Fruit fly (Drosophila melanogaster) whole organism, wandering third instar larva: ENCODE measurements around the gene Zip89B.

Source experiments
- CrebA ChIP-seq: fragments of 200-800 bp; sonication (Bioruptor generic); optimal IDR thresholded peaks from 2 replicates; lab custom pipeline; 2016; ENCODE audit warnings: missing biosample characterization, mild to moderate bottlenecking, missing genetic modification characterization, borderline replicate concordance
- Dfd ChIP-seq: fragments of >200 bp; optimal IDR thresholded peaks from 2 replicates; lab custom pipeline; 2017; ENCODE audit warnings: missing biosample characterization, missing genetic modification characterization
- Dif ChIP-seq: fragments of 200-275, 200-300 bp; sonication (Bioruptor generic); optimal IDR thresholded peaks from 2 replicates; lab custom pipeline; 2018; ENCODE audit warnings: missing biosample characterization, missing genetic modification characterization; ENCODE audit not compliant: partially characterized antibody
- Hnf4 ChIP-seq: fragments of 200-800 bp; sonication (Bioruptor generic); optimal IDR thresholded peaks from 2 replicates; lab custom pipeline; 2016; ENCODE audit warnings: missing biosample characterization, mild to moderate bottlenecking, missing genetic modification characterization
- Hr83 ChIP-seq: fragments of 200-300 bp; sonication (Bioruptor generic); optimal IDR thresholded peaks from 2 replicates; lab custom pipeline; 2016; ENCODE audit warnings: missing biosample characterization, mild to moderate bottlenecking, missing genetic modification characterization, moderate library complexity; ENCODE audit not compliant: poor library complexity, severe bottlenecking
- Jra ChIP-seq: sonication (Bioruptor generic); optimal IDR thresholded peaks from 2 replicates; lab custom pipeline; 2016; ENCODE audit warnings: missing biosample characterization, missing genetic modification characterization
- Myc ChIP-seq: fragments of >200 bp; optimal IDR thresholded peaks from 2 replicates; lab custom pipeline; 2017
- N ChIP-seq: fragments of >200 bp; optimal IDR thresholded peaks from 2 replicates; lab custom pipeline; 2018; ENCODE audit warnings: missing biosample characterization, missing external identifiers, missing genetic modification characterization
- OdsH ChIP-seq: fragments of 200-800 bp; sonication (Bioruptor generic); optimal IDR thresholded peaks from 2 replicates; lab custom pipeline; 2016; ENCODE audit warnings: missing biosample characterization, mild to moderate bottlenecking, missing genetic modification characterization
- Rel ChIP-seq, 2 experiments: fragments of 200-800 bp; sonication (Bioruptor generic) in 1 of 2; optimal IDR thresholded peaks; 2 replicates in 1 of 2; 3 replicates in 1 of 2; lab custom pipeline; 2016 to 2019; ENCODE audit warnings: mild to moderate bottlenecking in 2 of 2, missing biosample characterization in 2 of 2, missing genetic modification characterization in 2 of 2, moderate library complexity in 1 of 2
- Sp1 ChIP-seq: fragments of 200-800 bp; sonication (Bioruptor generic); optimal IDR thresholded peaks from 3 replicates; lab custom pipeline; 2019; ENCODE audit warnings: missing biosample characterization, mild to moderate bottlenecking, missing genetic modification characterization, moderate library complexity
- Vsx2 ChIP-seq: fragments of 200-300, 225-300 bp; sonication (Bioruptor generic); optimal IDR thresholded peaks from 2 replicates; lab custom pipeline; 2018; ENCODE audit warnings: missing biosample characterization, missing genetic modification characterization; ENCODE audit not compliant: partially characterized antibody
- br ChIP-seq: fragments of 200-800 bp; sonication (Bioruptor generic); optimal IDR thresholded peaks from 2 replicates; lab custom pipeline; 2016; ENCODE audit warnings: missing biosample characterization, missing genetic modification characterization
- brk ChIP-seq: fragments of 200-800 bp; sonication (Bioruptor generic); optimal IDR thresholded peaks from 2 replicates; lab custom pipeline; 2016; ENCODE audit warnings: missing biosample characterization, mild to moderate bottlenecking, missing genetic modification characterization
- dl ChIP-seq, 2 experiments: fragments of 175-275, 200-275 bp in 1 of 2; fragments of 200-275 bp in 1 of 2; sonication (Bioruptor generic); optimal IDR thresholded peaks; lab custom pipeline; 2018; ENCODE audit warnings: mild to moderate bottlenecking in 2 of 2, missing biosample characterization in 2 of 2, missing genetic modification characterization in 2 of 2, moderate library complexity in 2 of 2; ENCODE audit not compliant: partially characterized antibody in 2 of 2, insufficient read depth in 1 of 2
- dmrt93B ChIP-seq: fragments of 200-800 bp; sonication (Bioruptor generic); optimal IDR thresholded peaks from 2 replicates; lab custom pipeline; 2018; ENCODE audit warnings: missing biosample characterization, mild to moderate bottlenecking, missing genetic modification characterization
- dsf ChIP-seq: sonication (Bioruptor generic); optimal IDR thresholded peaks from 2 replicates; lab custom pipeline; 2016; ENCODE audit warnings: missing biosample characterization, missing genetic modification characterization, borderline replicate concordance
- fru ChIP-seq: fragments of 200-800 bp; sonication (Bioruptor generic); optimal IDR thresholded peaks from 3 replicates; lab custom pipeline; 2016; ENCODE audit warnings: missing biosample characterization, mild to moderate bottlenecking, missing genetic modification characterization
- h ChIP-seq: fragments of 200-800 bp; sonication (Bioruptor generic); optimal IDR thresholded peaks from 3 replicates; lab custom pipeline; 2016; ENCODE audit warnings: missing biosample characterization, mild to moderate bottlenecking, missing genetic modification characterization
- jim ChIP-seq: fragments of 175-275, 200-325 bp; sonication (Bioruptor generic); optimal IDR thresholded peaks from 2 replicates; lab custom pipeline; 2016; ENCODE audit warnings: missing biosample characterization, mild to moderate bottlenecking, missing genetic modification characterization
- lola ChIP-seq: fragments of >200 bp; optimal IDR thresholded peaks from 2 replicates; lab custom pipeline; 2017; ENCODE audit warnings: missing biosample characterization, missing genetic modification characterization
- psq ChIP-seq: fragments of 200-800 bp; sonication (Bioruptor generic); optimal IDR thresholded peaks from 3 replicates; lab custom pipeline; 2017; ENCODE audit warnings: missing biosample characterization, mild to moderate bottlenecking, missing genetic modification characterization, moderate library complexity
- rgr ChIP-seq: fragments of 200-800 bp; sonication (Bioruptor generic); optimal IDR thresholded peaks from 3 replicates; lab custom pipeline; 2016; ENCODE audit warnings: missing biosample characterization, mild to moderate bottlenecking, missing genetic modification characterization
- sage ChIP-seq: fragments of 200-800 bp; sonication (Bioruptor generic); optimal IDR thresholded peaks from 2 replicates; lab custom pipeline; 2016; ENCODE audit warnings: missing biosample characterization, mild to moderate bottlenecking, missing genetic modification characterization
- sv ChIP-seq: fragments of 200-800 bp; sonication (Bioruptor generic); optimal IDR thresholded peaks from 3 replicates; lab custom pipeline; 2016; ENCODE audit warnings: missing biosample characterization, missing genetic modification characterization
- tai ChIP-seq: sonication (Bioruptor generic); optimal IDR thresholded peaks from 2 replicates; lab custom pipeline; 2016; ENCODE audit warnings: missing biosample characterization, missing genetic modification characterization
- usp ChIP-seq: fragments of >200 bp; optimal IDR thresholded peaks from 2 replicates; lab custom pipeline; 2017; ENCODE audit warnings: missing biosample characterization, missing genetic modification characterization
- woc ChIP-seq: sonication (Bioruptor generic); optimal IDR thresholded peaks from 2 replicates; lab custom pipeline; 2016; ENCODE audit warnings: missing biosample characterization, mild to moderate bottlenecking, missing genetic modification characterization

The Zip89B gene

dm6 chr3R:16310081-16310493 is 4.5 kb downstream of the Zip89B start:
- peak; percentile 34 for TF ChIP-seq h (GFP tag; lab: Kevin White, UChicago)
- peak; percentile 33 for TF ChIP-seq Myc (lab: Kevin White, UChicago)
- no peak for TF ChIP-seq brk (GFP tag; lab: Kevin White, UChicago)
- TF ChIP-seq Hnf4 (GFP tag; lab: Kevin White, UChicago) = no peak
- no peak for TF ChIP-seq Dfd
- TF ChIP-seq Sp1 (GFP tag; lab: Kevin White, UChicago) = no peak

dm6 chr3R:16316747-16317146 is 11.2 kb downstream of the Zip89B start:
- peak; percentile 19 for TF ChIP-seq Sp1 (GFP tag; lab: Kevin White, UChicago)
- peak in 1 of 2 experiments; percentile 40 for TF ChIP-seq dl (GFP tag; optimal IDR thresholded peaks at IDR 0.05; lab: Kevin White, UChicago; ENCODE audit: insufficient read depth in 1 of 2, partially characterized antibody in 2 of 2)
- no peak for TF ChIP-seq Dif (GFP tag; lab: Kevin White, UChicago)
- TF ChIP-seq Vsx2 (GFP tag; lab: Kevin White, UChicago) = peak; percentile 72
- peak; percentile 19 for TF ChIP-seq sage (GFP tag; lab: Kevin White, UChicago)
- peak; percentile 46 for TF ChIP-seq psq (GFP tag; lab: Kevin White, UChicago)
- no peak for TF ChIP-seq usp (GFP tag; lab: Kevin White, UChicago)
- TF ChIP-seq Rel (GFP tag; optimal IDR thresholded peaks at IDR 0.05; lab: Kevin White, UChicago) = peak; percentile 67
- TF ChIP-seq Rel (tag; optimal IDR thresholded peaks at IDR 0.05; lab: Kevin White, UChicago) = no peak
- peak; percentile 1 for TF ChIP-seq fru (GFP tag; lab: Kevin White, UChicago)

- no peak for TF ChIP-seq psq (GFP tag; lab: Kevin White, UChicago)
- TF ChIP-seq dmrt93B (GFP tag; lab: Kevin White, UChicago) = no peak
- no peak for TF ChIP-seq N (GFP tag; lab: Kevin White, UChicago)
- TF ChIP-seq, all 38 proteins: peak for 0
Observed at dm6 chr3R:16321538-16321937, 16.0 kb downstream of the Zip89B start, which contains the start of gene CG44044. CG44044 (plus strand) TSS chr3R:16321838.

- TF ChIP-seq sv (GFP tag; lab: Kevin White, UChicago) (no peak), rgr (GFP tag; lab: Kevin White, UChicago) (no peak), dmrt93B (GFP tag; lab: Kevin White, UChicago) (no peak), br (no peak), woc (GFP tag; lab: Kevin White, UChicago) (no peak), h (GFP tag; lab: Kevin White, UChicago) (no peak), Myc (lab: Kevin White, UChicago) (no peak), Hr83 (GFP tag; lab: Kevin White, UChicago) (no peak), Dfd (no peak), brk (GFP tag; lab: Kevin White, UChicago) (no peak), lola (GFP tag; lab: Kevin White, UChicago) (no peak), Jra (no peak), Vsx2 (GFP tag; lab: Kevin White, UChicago) (no peak), dsf (GFP tag; lab: Kevin White, UChicago) (no peak), sage (GFP tag; lab: Kevin White, UChicago) (no peak), usp (GFP tag; lab: Kevin White, UChicago) (no peak), Rel (GFP tag; optimal IDR thresholded peaks at IDR 0.05; lab: Kevin White, UChicago) (no peak), Rel (tag; optimal IDR thresholded peaks at IDR 0.05; lab: Kevin White, UChicago) (no peak), OdsH (GFP tag; lab: Kevin White, UChicago) (no peak), jim (GFP tag; lab: Kevin White, UChicago) (no peak), tai (GFP tag; lab: Kevin White, UChicago) (no peak)
Observed at dm6 chr3R:16323093-16323492, 17.5 kb downstream of the Zip89B start, which contains the start of gene CG6901. CG6901 (plus strand) TSS chr3R:16323415.

- TF ChIP-seq Dif (GFP tag; lab: Kevin White, UChicago) = no peak
- TF ChIP-seq CrebA (GFP tag; lab: Kevin White, UChicago) = no peak
- TF ChIP-seq br = no peak
- TF ChIP-seq, all 38 proteins: peak for 0
Observed at dm6 chr3R:16325192-16325591, 19.6 kb downstream of the Zip89B start, which contains the start of gene CG17929. CG17929 (plus strand) TSS chr3R:16325492.
